Worm (Caenorhabditis elegans) whole organism, L3 larva: ENCODE results near the gene mig-2.

Experiments used
- egl-27 ChIP-seq: sonication (generic microtip); optimal IDR thresholded peaks from 4 replicates; lab custom pipeline; 2017; ENCODE audit warnings: missing biosample characterization, missing genetic modification reagents, missing genetic modification characterization
- fkh-2 ChIP-seq: fragments of 150-350 bp; optimal IDR thresholded peaks from 2 replicates; lab custom pipeline; 2014; ENCODE audit warnings: missing biosample characterization, missing genetic modification reagents, missing genetic modification characterization
- nhr-11 ChIP-seq: fragments of 150-350 bp; optimal IDR thresholded peaks from 2 replicates; lab custom pipeline; 2014; ENCODE audit warnings: missing biosample characterization, missing genetic modification characterization
- nhr-237 ChIP-seq: fragments of 150-350 bp; optimal IDR thresholded peaks from 2 replicates; lab custom pipeline; 2014; ENCODE audit warnings: missing biosample characterization, missing genetic modification characterization
- snpc-4 ChIP-seq: fragments of 150-350 bp; optimal IDR thresholded peaks from 2 replicates; lab custom pipeline; 2014; ENCODE audit warnings: missing biosample characterization, missing genetic modification characterization

- TF ChIP-seq nhr-237 (no peak), snpc-4 (tag; lab: Kevin White, UChicago) (no peak), fkh-2 (tag; lab: Kevin White, UChicago) (no peak), egl-27 (tag; lab: Kevin White, UChicago) (no peak), nhr-11 (tag; lab: Kevin White, UChicago) (no peak)
Measured at ce11 chrX:11548308-11548707, at the start of gene mig-2.
